Worm (Caenorhabditis elegans): Measurements from ENCODE around the gene srv-34.

DNA sequence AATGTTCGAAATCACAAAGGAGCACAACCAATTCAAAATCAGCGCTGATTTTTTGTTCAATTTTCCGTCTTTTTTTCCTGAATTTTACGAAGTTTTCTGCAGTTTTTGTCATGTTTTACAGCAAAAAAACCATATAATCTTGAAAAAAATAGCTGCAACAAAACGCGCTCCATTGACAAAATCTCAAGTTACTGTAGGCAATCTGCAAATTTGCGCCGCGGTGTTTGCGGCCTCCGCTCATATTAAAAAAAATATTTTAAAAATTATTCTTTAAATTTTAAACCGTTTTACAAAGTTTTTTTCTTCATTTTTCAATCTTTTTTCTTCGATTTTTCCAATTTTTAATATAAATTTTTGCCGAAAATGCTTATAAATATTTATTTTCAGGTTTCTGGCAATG, 30.8 kb upstream of the srv-34 start:
- TF ChIP-seq jun-1 (tag; optimal IDR thresholded peaks at IDR 0.05) = no peak
- no peak for TF ChIP-seq skn-1 (tag; optimal IDR thresholded peaks at IDR 0.05)
- no peak for TF ChIP-seq nhr-11 (tag; optimal IDR thresholded peaks at IDR 0.05)
- TF ChIP-seq dpl-1 (GFP tag; optimal IDR thresholded peaks at IDR 0.05) = no peak
- TF ChIP-seq unc-39 (tag; optimal IDR thresholded peaks at IDR 0.05) = no peak
- no peak for TF ChIP-seq dve-1 (tag; optimal IDR thresholded peaks at IDR 0.05; ENCODE audit: insufficient read depth)
- TF ChIP-seq nhr-237 (tag; optimal IDR thresholded peaks at IDR 0.05) = no peak
- TF ChIP-seq pqm-1 (tag; optimal IDR thresholded peaks at IDR 0.05) = no peak
- TF ChIP-seq F37D6.2 (tag; optimal IDR thresholded peaks at IDR 0.05) = no peak
- TF ChIP-seq hmg-1.1 (GFP tag; IDR thresholded peaks at IDR 0.05) = no peak
- TF ChIP-seq nhr-25 (tag; optimal IDR thresholded peaks at IDR 0.05; ENCODE audit: borderline replicate concordance, insufficient read depth) = no peak
- no peak for TF ChIP-seq vab-7 (GFP tag; IDR thresholded peaks at IDR 0.05)
- TF ChIP-seq nhr-77 (tag; optimal IDR thresholded peaks at IDR 0.05) = no peak
